Fruit fly (Drosophila melanogaster): Measurements from ENCODE around the gene CG14137.
A peak's percentile ranks its signal among the peaks of the same experiment; 100 is the strongest.

CG14137 gene

dm6 chr3L:11554338-11554737, 45.5 kb downstream of the CG14137 start (continued):
- TF ChIP-seq Jra (GFP tag; optimal IDR thresholded peaks at IDR 0.05) (no peak), sage (GFP tag; optimal IDR thresholded peaks at IDR 0.05) (peak; percentile 54), usp (GFP tag; optimal IDR thresholded peaks at IDR 0.05) (no peak), psq (GFP tag; optimal IDR thresholded peaks at IDR 0.05) (peak; percentile 60), Dif (GFP tag; optimal IDR thresholded peaks at IDR 0.05; ENCODE audit: partially characterized antibody) (no peak), rgr (GFP tag; optimal IDR thresholded peaks at IDR 0.05) (peak; percentile 44)

dm6 chr3L:11553672-11554068, 46.2 kb downstream of the CG14137 start:
- TF ChIP-seq foxo (GFP tag; optimal IDR thresholded peaks at IDR 0.05) = no peak
- TF ChIP-seq tai (GFP tag; optimal IDR thresholded peaks at IDR 0.05) = peak; percentile 54
- no peak for TF ChIP-seq OdsH (GFP tag; optimal IDR thresholded peaks at IDR 0.05)
- TF ChIP-seq dl (GFP tag; optimal IDR thresholded peaks at IDR 0.05; ENCODE audit: insufficient read depth in 1 of 2, partially characterized antibody in 2 of 2) = no peak

DNA sequence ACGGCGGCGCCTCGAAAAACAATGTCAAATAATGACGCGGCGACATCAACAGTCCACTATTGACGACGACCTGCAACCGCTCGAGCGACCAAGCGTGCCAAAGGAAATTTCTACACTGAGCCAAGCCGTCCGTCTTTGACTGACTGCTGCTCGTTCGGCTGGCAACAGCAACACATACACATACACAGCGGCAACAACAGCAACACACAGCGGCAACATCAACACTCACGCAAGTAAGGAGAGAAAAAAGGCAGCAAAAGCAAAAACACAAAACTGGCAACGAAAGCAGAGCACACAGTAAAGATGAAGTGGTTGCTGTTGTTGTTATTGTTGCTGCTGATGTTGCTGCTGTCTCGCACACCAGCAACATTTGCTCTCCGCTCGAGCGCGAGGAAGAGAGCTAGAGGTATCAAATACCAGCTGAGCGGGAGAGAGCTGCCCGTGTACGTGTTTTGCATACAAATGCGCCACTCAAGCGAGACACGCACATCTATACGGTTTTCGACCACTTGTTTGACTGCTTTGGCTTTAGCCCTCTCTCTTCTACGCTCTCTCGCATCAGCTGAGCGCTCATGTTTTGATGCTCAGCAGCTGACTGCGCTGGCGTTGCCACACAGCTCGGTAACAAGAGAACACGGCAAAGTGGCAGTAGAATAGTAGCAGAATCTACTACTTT, 46.7 kb downstream of the CG14137 start:
- TF ChIP-seq psq (GFP tag; optimal IDR thresholded peaks at IDR 0.05) (peak; percentile 80), N (GFP tag; optimal IDR thresholded peaks at IDR 0.05) (peak; percentile 70), CrebA (GFP tag; optimal IDR thresholded peaks at IDR 0.05; ENCODE audit: borderline replicate concordance) (peak; percentile 86), usp (GFP tag; optimal IDR thresholded peaks at IDR 0.05) (no peak), h (GFP tag; optimal IDR thresholded peaks at IDR 0.05) (peak; percentile 66), CG32264 (GFP tag; optimal IDR thresholded peaks at IDR 0.05) (peak; percentile 24), Abd-B (GFP tag; optimal IDR thresholded peaks at IDR 0.05) (peak; percentile 34), Hr83 (GFP tag; optimal IDR thresholded peaks at IDR 0.05; ENCODE audit: poor library complexity, severe bottlenecking) (no peak), Vsx2 (GFP tag; optimal IDR thresholded peaks at IDR 0.05; ENCODE audit: partially characterized antibody) (peak; percentile 65), Rel (GFP tag; optimal IDR thresholded peaks at IDR 0.05) (peak; percentile 34), Rel (tag; optimal IDR thresholded peaks at IDR 0.05) (peak; percentile 41), dsf (GFP tag; optimal IDR thresholded peaks at IDR 0.05; ENCODE audit: borderline replicate concordance) (no peak), ey (GFP tag; optimal IDR thresholded peaks at IDR 0.05) (no peak), br (GFP tag; optimal IDR thresholded peaks at IDR 0.05) (peak; percentile 1), Dif (GFP tag; optimal IDR thresholded peaks at IDR 0.05; ENCODE audit: partially characterized antibody) (peak; percentile 99), HLH106 (tag; optimal IDR thresholded peaks at IDR 0.05) (no peak), Hr78 (GFP tag; optimal IDR thresholded peaks at IDR 0.05) (no peak), Sp1 (GFP tag; optimal IDR thresholded peaks at IDR 0.05) (peak; percentile 47), CG9705 (GFP tag; optimal IDR thresholded peaks at IDR 0.05) (no peak), Dfd (GFP tag; optimal IDR thresholded peaks at IDR 0.05) (no peak), tai (GFP tag; optimal IDR thresholded peaks at IDR 0.05) (no peak), jim (GFP tag; optimal IDR thresholded peaks at IDR 0.05) (no peak), woc (GFP tag; optimal IDR thresholded peaks at IDR 0.05) (peak; percentile 0), sv (GFP tag; optimal IDR thresholded peaks at IDR 0.05) (no peak), Jra (GFP tag; optimal IDR thresholded peaks at IDR 0.05) (peak; percentile 32), fru (GFP tag; optimal IDR thresholded peaks at IDR 0.05) (peak; percentile 90), rgr (GFP tag; optimal IDR thresholded peaks at IDR 0.05) (peak; percentile 25), GATAd (GFP tag; optimal IDR thresholded peaks at IDR 0.05) (no peak), dl (GFP tag; optimal IDR thresholded peaks at IDR 0.05; ENCODE audit: insufficient read depth in 1 of 2, partially characterized antibody in 2 of 2) (peak; percentile 88 to 95), Mio (GFP tag; optimal IDR thresholded peaks at IDR 0.05) (no peak), Myc (optimal IDR thresholded peaks at IDR 0.05) (no peak), lola (GFP tag; optimal IDR thresholded peaks at IDR 0.05) (no peak), brk (GFP tag; optimal IDR thresholded peaks at IDR 0.05) (peak; percentile 79), foxo (GFP tag; optimal IDR thresholded peaks at IDR 0.05) (peak in 1 of 2 experiments; percentile 3), pan (optimal IDR thresholded peaks at IDR 0.05) (no peak), sage (GFP tag; optimal IDR thresholded peaks at IDR 0.05) (peak; percentile 36), OdsH (GFP tag; optimal IDR thresholded peaks at IDR 0.05) (peak; percentile 35), Hnf4 (GFP tag; optimal IDR thresholded peaks at IDR 0.05) (peak; percentile 17), dmrt93B (GFP tag; optimal IDR thresholded peaks at IDR 0.05) (no peak)
